Worm (Caenorhabditis elegans) whole organism, young adult: ENCODE measurements around the gene glb-29.
A peak's percentile ranks its signal among the peaks of the same experiment; 100 is the strongest.

Experiments used
- B0019.2 ChIP-seq: fragments of 200-800 bp; sonication (Bioruptor generic); conservative IDR thresholded peaks from 2 replicates; pipeline ENCODE4 v1.3.6; 2022; ENCODE audit warnings: missing genetic modification reagents, missing genetic modification characterization, missing compliant biosample characterization
- B0261.1 ChIP-seq: sonication (generic microtip); optimal IDR thresholded peaks from 2 replicates; lab custom pipeline; 2016; ENCODE audit warnings: mild to moderate bottlenecking, missing genetic modification characterization, moderate library complexity, missing compliant biosample characterization
- C06A6.2 ChIP-seq: fragments of 200-800 bp; sonication (Bioruptor generic); conservative IDR thresholded peaks from 2 replicates; pipeline ENCODE4 v1.3.6; 2022; ENCODE audit warnings: missing genetic modification characterization, missing compliant biosample characterization
- C17E4.6 ChIP-seq: fragments of 200-800 bp; sonication (Bioruptor generic); IDR thresholded peaks from 2 replicates; pipeline ENCODE4 v1.3.6; 2022; ENCODE audit warnings: missing genetic modification reagents, missing genetic modification characterization, missing compliant biosample characterization
- D2030.7 ChIP-seq: fragments of 200-800 bp; sonication (Bioruptor generic); IDR thresholded peaks from 2 replicates; pipeline ENCODE4 v1.3.6; 2022; ENCODE audit warnings: missing genetic modification reagents, missing genetic modification characterization, missing compliant biosample characterization
- F23B12.7 ChIP-seq: sonication (generic microtip); optimal IDR thresholded peaks from 2 replicates; lab custom pipeline; 2017; ENCODE audit warnings: missing genetic modification characterization, mild to moderate bottlenecking, missing compliant biosample characterization, antibody characterized with exemption, moderate library complexity; ENCODE audit not compliant: insufficient read depth
- F39B2.1 ChIP-seq: fragments of 200-800 bp; sonication (Bioruptor generic); IDR thresholded peaks from 2 replicates; pipeline ENCODE4 v1.3.6; 2022; ENCODE audit warnings: missing genetic modification reagents, missing genetic modification characterization, missing compliant biosample characterization
- F52B5.7 ChIP-seq: sonication (generic microtip); optimal IDR thresholded peaks from 2 replicates; lab custom pipeline; 2016; ENCODE audit warnings: mild to moderate bottlenecking, missing genetic modification characterization, missing compliant biosample characterization
- F57C9.4 ChIP-seq: sonication (generic microtip); optimal IDR thresholded peaks from 2 replicates; lab custom pipeline; 2017; ENCODE audit warnings: mild to moderate bottlenecking, missing genetic modification characterization, missing compliant biosample characterization
- K12H6.12 ChIP-seq: fragments of 200-800 bp; sonication (Bioruptor generic); optimal IDR thresholded peaks from 2 replicates; lab custom pipeline; 2018; ENCODE audit warnings: mild to moderate bottlenecking, missing genetic modification characterization, missing compliant biosample characterization
- Y53F4B.3 ChIP-seq: fragments of 200-800 bp; sonication (Bioruptor generic); IDR thresholded peaks from 2 replicates; pipeline ENCODE4 v1.3.6; 2022; ENCODE audit warnings: missing genetic modification reagents, missing genetic modification characterization, missing compliant biosample characterization
- Y53G8AR.9 ChIP-seq: fragments of 200-800 bp; sonication (Bioruptor generic); conservative IDR thresholded peaks from 2 replicates; pipeline ENCODE4 v1.3.6; 2022; ENCODE audit warnings: missing genetic modification reagents, missing genetic modification characterization, missing compliant biosample characterization
- Y56A3A.18 ChIP-seq: fragments of 200-800 bp; sonication (Bioruptor generic); IDR thresholded peaks from 2 replicates; pipeline ENCODE4 v1.3.6; 2022; ENCODE audit warnings: missing genetic modification reagents, missing genetic modification characterization, missing compliant biosample characterization
- Y95B8A.8 ChIP-seq: fragments of 200-800 bp; sonication (Bioruptor generic); IDR thresholded peaks from 2 replicates; pipeline ENCODE4 v1.3.6; 2022; ENCODE audit warnings: missing genetic modification reagents, missing genetic modification characterization, missing compliant biosample characterization
- ZK185.1 ChIP-seq: sonication (generic microtip); optimal IDR thresholded peaks from 2 replicates; lab custom pipeline; 2016; ENCODE audit warnings: mild to moderate bottlenecking, missing genetic modification characterization, missing compliant biosample characterization; ENCODE audit not compliant: poor library complexity, severe bottlenecking
- akir-1 ChIP-seq: fragments of 200-800 bp; sonication (Bioruptor generic); optimal IDR thresholded peaks from 2 replicates; lab custom pipeline; 2018; ENCODE audit warnings: mild to moderate bottlenecking, missing genetic modification characterization, moderate library complexity, missing compliant biosample characterization
- athp-1 ChIP-seq: sonication (generic microtip); optimal IDR thresholded peaks from 2 replicates; lab custom pipeline; 2017; ENCODE audit warnings: mild to moderate bottlenecking, missing genetic modification characterization, missing compliant biosample characterization
- bed-1 ChIP-seq: fragments of 200-800 bp; sonication (Bioruptor generic); IDR thresholded peaks from 2 replicates; pipeline ENCODE4 v1.3.6; 2022; ENCODE audit warnings: missing genetic modification reagents, missing genetic modification characterization, missing compliant biosample characterization
- bed-2 ChIP-seq: fragments of 200-800 bp; sonication (Bioruptor generic); IDR thresholded peaks from 2 replicates; pipeline ENCODE4 v1.3.6; 2022; ENCODE audit warnings: missing genetic modification reagents, missing genetic modification characterization, missing compliant biosample characterization
- ccch-3 ChIP-seq: fragments of 200-800 bp; sonication (Bioruptor generic); optimal IDR thresholded peaks from 2 replicates; lab custom pipeline; 2018; ENCODE audit warnings: mild to moderate bottlenecking, missing genetic modification characterization, missing compliant biosample characterization
- ceh-27 ChIP-seq: fragments of 200-800 bp; sonication (Bioruptor generic); optimal IDR thresholded peaks from 2 replicates; lab custom pipeline; 2018; ENCODE audit warnings: mild to moderate bottlenecking, missing genetic modification characterization, moderate library complexity, missing compliant biosample characterization
- ceh-79 ChIP-seq: sonication (generic microtip); optimal IDR thresholded peaks from 2 replicates; lab custom pipeline; 2017; ENCODE audit warnings: mild to moderate bottlenecking, missing genetic modification characterization, missing compliant biosample characterization
- ceh-91 ChIP-seq: fragments of 200-800 bp; sonication (Bioruptor generic); IDR thresholded peaks from 2 replicates; pipeline ENCODE4 v1.3.6; 2022; ENCODE audit warnings: missing genetic modification reagents, missing genetic modification characterization, missing compliant biosample characterization
- chd-7 ChIP-seq: sonication (generic microtip); optimal IDR thresholded peaks from 2 replicates; lab custom pipeline; 2016; ENCODE audit warnings: mild to moderate bottlenecking, missing genetic modification characterization, moderate library complexity, missing compliant biosample characterization
- dpl-1 ChIP-seq: fragments of 150-350 bp; optimal IDR thresholded peaks from 2 replicates; lab custom pipeline; 2014; ENCODE audit warnings: missing biosample characterization, missing genetic modification reagents, missing genetic modification characterization
- egrh-3 ChIP-seq: fragments of 200-800 bp; sonication (Bioruptor generic); IDR thresholded peaks from 2 replicates; pipeline ENCODE4 v1.3.6; 2022; ENCODE audit warnings: missing genetic modification reagents, missing genetic modification characterization, missing compliant biosample characterization
- ekl-4 ChIP-seq: fragments of 200-800 bp; sonication (Bioruptor generic); IDR thresholded peaks from 2 replicates; pipeline ENCODE4 v1.3.6; 2022; ENCODE audit warnings: missing genetic modification reagents, missing genetic modification characterization, missing compliant biosample characterization
- ets-4 ChIP-seq: fragments of 200-800 bp; sonication (Bioruptor generic); optimal IDR thresholded peaks from 2 replicates; lab custom pipeline; 2018; ENCODE audit warnings: mild to moderate bottlenecking, missing genetic modification characterization, missing compliant biosample characterization
- lag-1 ChIP-seq: fragments of 200-800 bp; sonication (Bioruptor generic); IDR thresholded peaks from 2 replicates; pipeline ENCODE4 v1.3.6; 2022; ENCODE audit warnings: missing genetic modification reagents, missing genetic modification characterization, missing compliant biosample characterization
- let-526 ChIP-seq: fragments of 200-800 bp; sonication (Bioruptor generic); IDR thresholded peaks from 2 replicates; pipeline ENCODE4 v1.3.6; 2022; ENCODE audit warnings: missing genetic modification reagents, missing genetic modification characterization, missing compliant biosample characterization
- lin-35 ChIP-seq, 3 experiments: fragments of 150-350 bp in 2 of 3; sonication (generic microtip) in 1 of 3; optimal IDR thresholded peaks; 2 replicates each; lab custom pipeline; 2014 to 2018; ENCODE audit warnings: missing biosample characterization in 3 of 3, missing genetic modification characterization in 3 of 3, missing genetic modification reagents in 3 of 3
- lin-54 ChIP-seq: fragments of 200-800 bp; sonication (Bioruptor generic); optimal IDR thresholded peaks from 2 replicates; lab custom pipeline; 2018; ENCODE audit warnings: mild to moderate bottlenecking, missing genetic modification characterization, missing compliant biosample characterization
- lir-1 ChIP-seq: fragments of 200-800 bp; sonication (Bioruptor generic); conservative IDR thresholded peaks from 2 replicates; pipeline ENCODE4 v1.3.6; 2022; ENCODE audit warnings: missing genetic modification reagents, missing genetic modification characterization, missing compliant biosample characterization
- lsl-1 ChIP-seq: fragments of 200-800 bp; sonication (Bioruptor generic); optimal IDR thresholded peaks from 2 replicates; lab custom pipeline; 2018; ENCODE audit warnings: mild to moderate bottlenecking, missing genetic modification characterization, moderate library complexity, missing compliant biosample characterization
- madf-10 ChIP-seq: sonication (generic microtip); optimal IDR thresholded peaks from 2 replicates; lab custom pipeline; 2016; ENCODE audit warnings: mild to moderate bottlenecking, missing genetic modification characterization, missing compliant biosample characterization
- madf-6 ChIP-seq: fragments of 200-800 bp; sonication (Bioruptor generic); IDR thresholded peaks from 2 replicates; pipeline ENCODE4 v1.3.6; 2022; ENCODE audit warnings: missing genetic modification reagents, missing genetic modification characterization, missing compliant biosample characterization
- mcd-1 ChIP-seq: fragments of 200-800 bp; sonication (Bioruptor generic); IDR thresholded peaks from 2 replicates; pipeline ENCODE4 v1.3.6; 2022; ENCODE audit warnings: missing genetic modification reagents, missing genetic modification characterization, missing compliant biosample characterization
- mel-28 ChIP-seq: sonication (generic microtip); optimal IDR thresholded peaks from 2 replicates; lab custom pipeline; 2016; ENCODE audit warnings: borderline replicate concordance, mild to moderate bottlenecking, missing genetic modification characterization, missing compliant biosample characterization
- mes-4 ChIP-seq: sonication (generic microtip); optimal IDR thresholded peaks from 2 replicates; lab custom pipeline; 2016; ENCODE audit warnings: missing genotype, missing genetic modification characterization, missing compliant biosample characterization
- mxl-1 ChIP-seq: sonication (generic microtip); optimal IDR thresholded peaks from 2 replicates; lab custom pipeline; 2016; ENCODE audit warnings: missing genetic modification characterization, missing compliant biosample characterization
- nhr-120 ChIP-seq: fragments of 200-800 bp; sonication (Bioruptor generic); IDR thresholded peaks from 2 replicates; pipeline ENCODE4 v1.3.6; 2022; ENCODE audit warnings: missing genetic modification characterization, missing compliant biosample characterization
- pbrm-1 ChIP-seq: fragments of 200-800 bp; sonication (Bioruptor generic); IDR thresholded peaks from 2 replicates; pipeline ENCODE4 v1.3.6; 2022; ENCODE audit warnings: missing genetic modification reagents, missing genetic modification characterization, missing compliant biosample characterization
- snpc-1.3 ChIP-seq: sonication (generic microtip); optimal IDR thresholded peaks from 2 replicates; lab custom pipeline; 2017; ENCODE audit warnings: missing genetic modification characterization, mild to moderate bottlenecking, missing compliant biosample characterization, antibody characterized with exemption, moderate library complexity, missing genotype, missing genetic modification reagents; ENCODE audit not compliant: insufficient read depth
- snpc-3.4 ChIP-seq: sonication (generic microtip); optimal IDR thresholded peaks from 2 replicates; lab custom pipeline; 2017; ENCODE audit warnings: missing genetic modification characterization, mild to moderate bottlenecking, missing compliant biosample characterization, antibody characterized with exemption, moderate library complexity, missing genotype, missing genetic modification reagents
- tbp1 ChIP-seq: fragments of 200-800 bp; sonication (Bioruptor generic); optimal IDR thresholded peaks from 2 replicates; lab custom pipeline; 2018; ENCODE audit warnings: mild to moderate bottlenecking, missing genetic modification characterization, missing compliant biosample characterization
- xnd-1 ChIP-seq: sonication (generic microtip); optimal IDR thresholded peaks from 2 replicates; lab custom pipeline; 2016; ENCODE audit warnings: missing genotype, missing genetic modification reagents, missing genetic modification characterization, missing compliant biosample characterization
- ztf-22 ChIP-seq: fragments of 200-800 bp; sonication (Bioruptor generic); optimal IDR thresholded peaks from 2 replicates; lab custom pipeline; 2018; ENCODE audit warnings: mild to moderate bottlenecking, missing genetic modification characterization, moderate library complexity, missing compliant biosample characterization
- ztf-6 ChIP-seq: fragments of 200-800 bp; sonication (Bioruptor generic); IDR thresholded peaks from 2 replicates; pipeline ENCODE4 v1.3.6; 2022; ENCODE audit warnings: missing genetic modification reagents, missing genetic modification characterization, missing compliant biosample characterization

glb-29 gene

ce11 chrII:11964847-11965246 is 44.0 kb upstream of the glb-29 start (continued):
- TF ChIP-seq F23B12.7 (tag; lab: Kevin White, UChicago) (no peak), mxl-1 (tag; lab: Kevin White, UChicago) (no peak), chd-7 (tag; lab: Kevin White, UChicago) (no peak), C17E4.6 (GFP tag; lab: Robert Waterston, UW) (no peak), B0261.1 (tag; lab: Kevin White, UChicago) (no peak), ekl-4 (GFP tag; lab: Robert Waterston, UW) (no peak), ceh-27 (GFP tag; lab: Kevin White, UChicago) (no peak), C06A6.2 (GFP tag; lab: Robert Waterston, UW) (no peak), ets-4 (GFP tag; lab: Kevin White, UChicago) (no peak), lir-1 (GFP tag; lab: Robert Waterston, UW) (no peak), F39B2.1 (GFP tag; lab: Robert Waterston, UW) (no peak), ccch-3 (GFP tag; lab: Kevin White, UChicago) (no peak), ztf-6 (GFP tag; lab: Robert Waterston, UW) (no peak), Y53G8AR.9 (GFP tag; lab: Robert Waterston, UW) (0 out of 2 replicates have a peak, but pooled peaks have one; percentile 60), let-526 (no peak), madf-6 (GFP tag; lab: Robert Waterston, UW) (0 out of 2 replicates have a peak, but pooled peaks have one; percentile 8), ceh-91 (GFP tag; lab: Robert Waterston, UW) (0 out of 2 replicates have a peak, but pooled peaks have one; percentile 29), ztf-22 (GFP tag; lab: Kevin White, UChicago) (no peak), lag-1 (GFP tag; lab: Robert Waterston, UW) (no peak), ZK185.1 (tag; lab: Kevin White, UChicago) (no peak), xnd-1 (tag; lab: Kevin White, UChicago) (no peak), lsl-1 (GFP tag; lab: Kevin White, UChicago) (no peak), egrh-3 (GFP tag; lab: Robert Waterston, UW) (no peak), Y95B8A.8 (GFP tag; lab: Robert Waterston, UW) (no peak), lin-54 (GFP tag; lab: Kevin White, UChicago) (no peak), ceh-79 (tag; lab: Kevin White, UChicago) (no peak), akir-1 (GFP tag; lab: Kevin White, UChicago) (no peak), bed-2 (GFP tag; lab: Robert Waterston, UW) (no peak), mes-4 (no peak), K12H6.12 (tag; lab: Kevin White, UChicago) (no peak), nhr-120 (GFP tag; lab: Robert Waterston, UW) (no peak), bed-1 (GFP tag; lab: Robert Waterston, UW) (no peak), dpl-1 (GFP tag; lab: Kevin White, UChicago) (no peak), snpc-1.3 (tag; lab: Kevin White, UChicago) (no peak), B0019.2 (GFP tag; lab: Robert Waterston, UW) (no peak), Y53F4B.3 (GFP tag; lab: Robert Waterston, UW) (no peak), lin-35 (GFP tag; optimal IDR thresholded peaks at IDR 0.05; lab: Kevin White, UChicago) (no peak), mcd-1 (no peak)
- TF ChIP-seq, all 124 proteins: peak for 21

ce11 chrII:11966602-11967001 is 42.3 kb upstream of the glb-29 start, which contains the start of gene rab-7:
Gene rab-7, minus strand, starts transcription at chrII:11966931.
- TF ChIP-seq athp-1 (no peak), madf-10 (peak; percentile 22), ZK185.1 (tag; lab: Kevin White, UChicago) (no peak), dpl-1 (GFP tag; lab: Kevin White, UChicago) (no peak), lsl-1 (GFP tag; lab: Kevin White, UChicago) (no peak), B0019.2 (GFP tag; lab: Robert Waterston, UW) (no peak), Y56A3A.18 (no peak), D2030.7 (GFP tag; lab: Robert Waterston, UW) (0 out of 2 replicates have a peak, but pooled peaks have one; percentile 36), mel-28 (tag; lab: Kevin White, UChicago) (no peak), F57C9.4 (no peak), F52B5.7 (tag; lab: Kevin White, UChicago) (no peak), snpc-3.4 (tag; lab: Kevin White, UChicago) (no peak), pbrm-1 (0 out of 2 replicates have a peak, but pooled peaks have one; percentile 32), nhr-120 (GFP tag; lab: Robert Waterston, UW) (no peak), tbp1 (no peak)
